Fruit fly (Drosophila melanogaster) S2 (cell line): ENCODE results near the gene Cipc.

Source experiments
- CG8478 ChIP-seq: fragments of >200 bp; optimal IDR thresholded peaks from 2 replicates; lab custom pipeline; 2018
- CTCF ChIP-seq, 2 experiments: fragments of >200 bp; optimal IDR thresholded peaks; 2 replicates each; lab custom pipeline; 2018

DNA sequence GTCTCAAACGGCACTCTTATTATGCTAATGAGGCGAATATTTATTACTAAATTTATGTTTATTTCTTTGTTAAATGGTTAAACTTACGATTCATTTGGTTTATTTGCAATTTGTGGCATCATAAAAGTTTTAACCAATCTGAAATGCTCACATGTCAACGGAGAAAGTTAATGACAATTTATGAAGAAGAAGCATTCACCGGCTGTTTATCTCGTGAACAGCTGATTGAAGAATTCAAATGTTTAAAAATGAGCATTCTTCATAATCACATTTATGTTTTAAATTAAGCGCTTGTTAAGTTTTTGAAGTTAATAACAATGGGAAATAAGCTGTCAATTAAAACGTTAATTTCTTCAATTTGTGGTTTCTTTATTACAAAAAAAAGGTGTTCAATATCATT is 48.6 kb upstream of the Cipc start, which contains the start of the genes PIG-P and Tcs6:
- TF ChIP-seq CG8478 (lab: Kevin White, UChicago) = no peak
- TF ChIP-seq CTCF (optimal IDR thresholded peaks at IDR 0.05; lab: Kevin White, UChicago) = no peak
